Fruit fly (Drosophila melanogaster) whole organism, prepupa: ENCODE results near the gene eIF3l.

ENCODE experiments used
- CG10631 ChIP-seq: fragments of 200-800 bp; sonication (Bioruptor generic); optimal IDR thresholded peaks from 2 replicates; lab custom pipeline; 2016; ENCODE audit warnings: missing biosample characterization, missing genetic modification characterization
- Gug ChIP-seq: fragments of 200-800 bp; sonication (Bioruptor generic); IDR thresholded peaks from 2 replicates; pipeline ENCODE4 v1.3.6; 2022; ENCODE audit warnings: missing biosample characterization, missing genetic modification characterization
- eg ChIP-seq: fragments of 200-800 bp; sonication (Bioruptor generic); IDR thresholded peaks from 3 replicates; pipeline ENCODE4 v1.3.6; 2022; ENCODE audit warnings: missing biosample characterization, missing genetic modification characterization

- TF ChIP-seq Gug (GFP tag; lab: Robert Waterston, UW): 0 out of 2 replicates have a peak, but pooled peaks have one; percentile 30
- TF ChIP-seq CG10631: peak; percentile 23
- TF ChIP-seq eg (GFP tag; lab: Robert Waterston, UW): peak; percentile 54; the same call in 1 of the 3 replicates
Observed at dm6 chr3L:12096799-12097662, 48.9 kb downstream of the eIF3l start.
